Worm (Caenorhabditis elegans) whole organism, mixed stage, embryonic: ENCODE data around the gene C39B10.5.

Experiments used
- M03D4.4 ChIP-seq: sonication (generic microtip); optimal IDR thresholded peaks from 2 replicates; lab custom pipeline; 2017; ENCODE audit warnings: mild to moderate bottlenecking, missing genetic modification characterization, missing compliant biosample characterization
- bed-3 ChIP-seq: fragments of 200-800 bp; sonication (Bioruptor generic); optimal IDR thresholded peaks from 3 replicates; lab custom pipeline; 2018; ENCODE audit warnings: mild to moderate bottlenecking, missing genetic modification characterization, moderate library complexity, missing compliant biosample characterization
- blmp-1 ChIP-seq: fragments of 150-350 bp; optimal IDR thresholded peaks from 2 replicates; lab custom pipeline; 2014; ENCODE audit warnings: missing biosample characterization, missing genetic modification characterization
- ceh-39 ChIP-seq: fragments of 150-350 bp; optimal IDR thresholded peaks from 2 replicates; lab custom pipeline; 2014; ENCODE audit warnings: missing biosample characterization, missing genetic modification characterization
- ceh-43 ChIP-seq: fragments of 200-800 bp; sonication (Bioruptor generic); optimal IDR thresholded peaks from 2 replicates; lab custom pipeline; 2018; ENCODE audit warnings: mild to moderate bottlenecking, missing genetic modification characterization, moderate library complexity, missing compliant biosample characterization
- ceh-83 ChIP-seq: fragments of 200-800 bp; sonication (Bioruptor generic); optimal IDR thresholded peaks from 2 replicates; lab custom pipeline; 2018; ENCODE audit warnings: mild to moderate bottlenecking, missing genetic modification characterization, missing compliant biosample characterization
- ces-1 ChIP-seq: fragments of 150-350 bp; optimal IDR thresholded peaks from 2 replicates; lab custom pipeline; 2014; ENCODE audit warnings: missing biosample characterization, missing genetic modification reagents, missing genetic modification characterization
- cnd-1 ChIP-seq: fragments of 200-800 bp; sonication (Bioruptor generic); optimal IDR thresholded peaks from 2 replicates; lab custom pipeline; 2018; ENCODE audit warnings: mild to moderate bottlenecking, missing genetic modification characterization, missing compliant biosample characterization
- elt-1 ChIP-seq: sonication (generic microtip); optimal IDR thresholded peaks from 2 replicates; lab custom pipeline; 2017; ENCODE audit warnings: missing genetic modification characterization, mild to moderate bottlenecking, missing compliant biosample characterization, antibody characterized with exemption, moderate library complexity, borderline replicate concordance; ENCODE audit not compliant: insufficient read depth
- elt-3 ChIP-seq: fragments of 150-350 bp; optimal IDR thresholded peaks from 2 replicates; lab custom pipeline; 2014; ENCODE audit warnings: missing biosample characterization, missing genetic modification characterization
- flh-1 ChIP-seq: fragments of 200-800 bp; sonication (Bioruptor generic); optimal IDR thresholded peaks from 2 replicates; lab custom pipeline; 2018; ENCODE audit warnings: mild to moderate bottlenecking, missing genetic modification characterization, moderate library complexity, missing compliant biosample characterization
- ham-2 ChIP-seq: fragments of 200-800 bp; sonication (Bioruptor generic); optimal IDR thresholded peaks from 2 replicates; lab custom pipeline; 2018; ENCODE audit warnings: mild to moderate bottlenecking, missing genetic modification characterization, missing compliant biosample characterization
- hlh-1 ChIP-seq: fragments of 150-350 bp; optimal IDR thresholded peaks from 2 replicates; lab custom pipeline; 2014; ENCODE audit warnings: missing biosample characterization, missing genetic modification reagents, missing genetic modification characterization
- lin-13 ChIP-seq: fragments of 150-350 bp; optimal IDR thresholded peaks from 2 replicates; lab custom pipeline; 2014; ENCODE audit warnings: missing biosample characterization, missing genetic modification characterization
- lin-32 ChIP-seq: fragments of 200-800 bp; sonication (Bioruptor generic); optimal IDR thresholded peaks from 2 replicates; lab custom pipeline; 2018; ENCODE audit warnings: mild to moderate bottlenecking, missing genetic modification characterization, missing compliant biosample characterization
- lsy-2 ChIP-seq: fragments of 150-350 bp; optimal IDR thresholded peaks from 2 replicates; lab custom pipeline; 2014; ENCODE audit warnings: missing biosample characterization, missing genetic modification characterization
- mab-5 ChIP-seq: fragments of 150-350 bp; optimal IDR thresholded peaks from 2 replicates; lab custom pipeline; 2014; ENCODE audit warnings: missing biosample characterization, missing genetic modification characterization
- mep-1 ChIP-seq: fragments of 150-350 bp; optimal IDR thresholded peaks from 2 replicates; lab custom pipeline; 2017; ENCODE audit warnings: missing biosample characterization, missing genetic modification reagents, missing genetic modification characterization, inconsistent platforms
- mls-2 ChIP-seq: sonication (generic microtip); optimal IDR thresholded peaks from 2 replicates; lab custom pipeline; 2016; ENCODE audit warnings: mild to moderate bottlenecking, missing genetic modification characterization, moderate library complexity, missing compliant biosample characterization
- nhr-12 ChIP-seq: fragments of 150-350 bp; optimal IDR thresholded peaks from 2 replicates; lab custom pipeline; 2014; ENCODE audit warnings: missing biosample characterization, missing genetic modification characterization
- nhr-2 ChIP-seq: fragments of 150-350 bp; optimal IDR thresholded peaks from 2 replicates; lab custom pipeline; 2014; ENCODE audit warnings: missing biosample characterization, missing genetic modification characterization
- nhr-237 ChIP-seq: fragments of 150-350 bp; optimal IDR thresholded peaks from 2 replicates; lab custom pipeline; 2014; ENCODE audit warnings: missing biosample characterization, missing genetic modification characterization
- nhr-76 ChIP-seq: sonication (generic microtip); optimal IDR thresholded peaks from 2 replicates; lab custom pipeline; 2017; ENCODE audit warnings: missing biosample characterization, missing genetic modification characterization
- pha-4 ChIP-seq: fragments of 150-350 bp; optimal IDR thresholded peaks from 2 replicates; lab custom pipeline; 2018; ENCODE audit warnings: missing biosample characterization, missing genetic modification reagents, missing genetic modification characterization
- sem-2 ChIP-seq: fragments of 200-800 bp; sonication (Bioruptor generic); optimal IDR thresholded peaks from 2 replicates; lab custom pipeline; 2018; ENCODE audit warnings: mild to moderate bottlenecking, missing genetic modification characterization, missing compliant biosample characterization
- snpc-4 ChIP-seq: fragments of 150-350 bp; optimal IDR thresholded peaks from 2 replicates; lab custom pipeline; 2014; ENCODE audit warnings: missing biosample characterization, missing genetic modification characterization
- sptf-1 ChIP-seq: sonication (generic microtip); optimal IDR thresholded peaks from 2 replicates; lab custom pipeline; 2017; ENCODE audit warnings: mild to moderate bottlenecking, missing genetic modification characterization, moderate library complexity, missing compliant biosample characterization
- tbx-8 ChIP-seq: fragments of 200-800 bp; sonication (Bioruptor generic); optimal IDR thresholded peaks from 2 replicates; lab custom pipeline; 2018; ENCODE audit warnings: mild to moderate bottlenecking, missing genetic modification characterization, moderate library complexity, missing compliant biosample characterization
- unc-62 ChIP-seq: fragments of 150-350 bp; optimal IDR thresholded peaks from 2 replicates; lab custom pipeline; 2014; ENCODE audit warnings: missing biosample characterization, missing genetic modification reagents, missing genetic modification characterization
- zip-8 ChIP-seq: fragments of 150-350 bp; optimal IDR thresholded peaks from 2 replicates; lab custom pipeline; 2014; ENCODE audit warnings: missing biosample characterization, missing genetic modification characterization
- ztf-11 ChIP-seq: fragments of 150-350 bp; optimal IDR thresholded peaks from 2 replicates; lab custom pipeline; 2014; ENCODE audit warnings: missing biosample characterization, missing genetic modification characterization

C39B10.5 gene

DNA sequence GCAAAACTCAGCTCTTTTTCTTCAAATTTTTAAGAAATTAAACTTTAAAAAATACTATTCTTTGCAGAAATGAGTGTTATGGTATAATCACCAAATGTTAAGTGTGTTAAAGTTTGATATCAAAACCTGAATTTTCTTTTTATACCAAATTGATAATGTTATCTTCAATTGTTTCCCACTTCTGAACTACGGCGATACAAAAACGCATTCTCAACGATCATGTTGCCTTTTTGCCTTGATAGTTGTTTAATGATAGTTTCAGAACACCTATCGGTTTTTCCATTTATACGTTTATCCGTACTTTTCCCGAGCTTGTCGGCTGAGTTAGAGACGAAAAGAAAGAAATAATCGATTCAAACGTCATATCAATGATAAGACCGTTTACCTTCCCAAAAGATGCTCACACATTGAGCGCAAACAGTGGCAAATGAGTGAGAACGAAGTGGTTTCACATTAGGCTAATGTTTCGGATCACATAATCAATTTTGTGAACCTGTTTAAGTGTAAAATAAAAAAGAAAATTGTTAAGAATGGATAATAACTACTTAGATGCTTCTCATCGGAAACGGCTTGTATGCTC, 27.9 kb downstream of the C39B10.5 start, which contains the start of gene elt-4:
elt-4 (plus strand) TSS at position 530 of the 580 bp plus-strand sequence.
- TF ChIP-seq sem-2 (GFP tag; lab: Kevin White, UChicago) (no peak), ceh-39 (tag; lab: Kevin White, UChicago) (no peak), flh-1 (GFP tag; lab: Kevin White, UChicago) (no peak), cnd-1 (tag; lab: Kevin White, UChicago) (no peak), ztf-11 (no peak), M03D4.4 (tag; lab: Kevin White, UChicago) (no peak), mab-5 (tag; lab: Kevin White, UChicago) (no peak), lin-13 (no peak), blmp-1 (tag; lab: Kevin White, UChicago) (no peak), tbx-8 (no peak), ceh-43 (GFP tag; lab: Kevin White, UChicago) (no peak)

ce11 chrX:10476573-10476972, 29.4 kb downstream of the C39B10.5 start, which contains the start of gene C39B10.7:
Gene C39B10.7 (plus strand): TSS chrX:10476873.
- TF ChIP-seq tbx-8, result no peak
- TF ChIP-seq zip-8, result no peak
- no peak for TF ChIP-seq lin-32
- no peak for TF ChIP-seq ham-2 (GFP tag; lab: Kevin White, UChicago)
- no peak for TF ChIP-seq M03D4.4 (tag; lab: Kevin White, UChicago)
- no peak for TF ChIP-seq ces-1 (GFP tag; lab: Kevin White, UChicago)
- TF ChIP-seq nhr-12 (tag; lab: Kevin White, UChicago), result no peak
- no peak for TF ChIP-seq flh-1 (GFP tag; lab: Kevin White, UChicago)
- TF ChIP-seq snpc-4 (tag; lab: Kevin White, UChicago), result no peak
- TF ChIP-seq ceh-83, result no peak

DNA sequence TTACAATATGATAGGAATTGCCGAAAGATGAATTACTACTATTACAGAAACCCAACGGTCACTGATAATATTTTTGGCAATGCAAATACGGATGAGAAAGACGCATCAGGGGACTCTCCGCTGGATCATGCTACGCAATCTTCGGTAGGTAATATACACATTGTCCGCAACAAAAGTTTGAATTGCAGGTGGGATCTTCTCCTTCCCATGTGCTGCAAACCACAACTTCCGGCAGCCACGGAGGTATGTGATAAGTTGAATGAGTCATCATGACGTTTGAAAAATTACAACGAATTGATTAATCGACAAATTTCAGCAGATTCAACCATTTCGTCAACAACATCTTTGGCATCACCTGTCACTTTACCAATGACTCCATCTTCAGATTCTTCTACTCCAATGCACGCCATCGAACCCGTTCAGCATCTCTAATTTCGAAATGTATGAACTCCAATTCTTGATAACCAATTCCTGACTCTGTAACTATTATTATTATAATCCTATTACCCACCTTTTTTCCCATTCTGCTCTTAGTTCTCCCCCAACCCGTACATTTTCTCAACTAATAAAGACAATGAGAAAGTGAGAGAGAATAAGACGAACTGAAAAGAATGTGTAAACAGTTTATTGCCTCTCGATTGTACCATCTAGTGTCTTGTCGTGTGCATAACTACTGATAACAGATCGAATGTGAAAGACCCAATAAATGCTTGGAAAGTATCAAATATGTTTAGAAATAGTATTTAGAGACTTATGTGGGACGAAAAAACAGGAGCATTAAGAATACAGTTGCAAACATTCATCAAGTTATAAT, 30.2 kb downstream of the C39B10.5 start:
- TF ChIP-seq lsy-2 (no peak), elt-3 (tag; lab: Kevin White, UChicago) (no peak), ceh-43 (GFP tag; lab: Kevin White, UChicago) (no peak), bed-3 (no peak)

DNA sequence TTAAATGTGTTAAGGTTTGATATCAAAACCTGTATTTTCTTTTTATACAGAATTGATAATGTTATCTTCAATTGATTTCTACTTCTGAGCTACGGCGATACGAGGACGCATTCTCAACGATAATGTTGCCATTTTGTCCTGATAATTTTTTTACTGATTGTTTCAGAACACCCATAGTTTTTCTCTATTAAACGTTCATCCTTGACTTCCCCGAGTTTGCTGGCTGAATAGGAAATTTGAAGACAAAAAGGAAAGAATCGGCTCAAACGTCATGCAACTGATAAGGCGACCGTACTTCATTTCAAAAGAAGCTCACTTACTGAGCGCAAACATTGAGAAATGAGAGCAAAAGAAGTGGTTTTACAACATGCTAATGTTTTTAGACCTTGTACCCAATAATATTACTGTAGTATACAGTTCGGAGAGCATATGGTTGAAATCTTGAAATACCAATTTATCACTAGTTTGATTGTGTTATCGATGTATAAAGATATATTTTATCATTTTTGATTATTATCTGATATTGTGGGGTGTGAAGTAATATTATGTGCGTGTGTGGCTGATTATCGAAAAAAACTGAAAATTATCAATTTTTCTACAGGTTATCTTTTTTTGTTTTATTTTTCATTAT, 32.1 kb downstream of the C39B10.5 start:
- no peak for TF ChIP-seq zip-8
- no peak for TF ChIP-seq nhr-76 (tag; lab: Kevin White, UChicago)
- TF ChIP-seq elt-3 (tag; lab: Kevin White, UChicago), result no peak
- TF ChIP-seq elt-1 (tag; lab: Kevin White, UChicago), result no peak
- TF ChIP-seq lin-32, result no peak
- TF ChIP-seq ceh-39 (tag; lab: Kevin White, UChicago), result no peak
- no peak for TF ChIP-seq M03D4.4 (tag; lab: Kevin White, UChicago)
- TF ChIP-seq bed-3, result no peak
- TF ChIP-seq sptf-1 (tag; lab: Kevin White, UChicago), result no peak
- no peak for TF ChIP-seq mls-2 (tag; lab: Kevin White, UChicago)
- no peak for TF ChIP-seq blmp-1 (tag; lab: Kevin White, UChicago)
- no peak for TF ChIP-seq nhr-237 (tag; lab: Kevin White, UChicago)
- no peak for TF ChIP-seq ceh-83
- TF ChIP-seq, all 35 proteins: peak for 0

DNA sequence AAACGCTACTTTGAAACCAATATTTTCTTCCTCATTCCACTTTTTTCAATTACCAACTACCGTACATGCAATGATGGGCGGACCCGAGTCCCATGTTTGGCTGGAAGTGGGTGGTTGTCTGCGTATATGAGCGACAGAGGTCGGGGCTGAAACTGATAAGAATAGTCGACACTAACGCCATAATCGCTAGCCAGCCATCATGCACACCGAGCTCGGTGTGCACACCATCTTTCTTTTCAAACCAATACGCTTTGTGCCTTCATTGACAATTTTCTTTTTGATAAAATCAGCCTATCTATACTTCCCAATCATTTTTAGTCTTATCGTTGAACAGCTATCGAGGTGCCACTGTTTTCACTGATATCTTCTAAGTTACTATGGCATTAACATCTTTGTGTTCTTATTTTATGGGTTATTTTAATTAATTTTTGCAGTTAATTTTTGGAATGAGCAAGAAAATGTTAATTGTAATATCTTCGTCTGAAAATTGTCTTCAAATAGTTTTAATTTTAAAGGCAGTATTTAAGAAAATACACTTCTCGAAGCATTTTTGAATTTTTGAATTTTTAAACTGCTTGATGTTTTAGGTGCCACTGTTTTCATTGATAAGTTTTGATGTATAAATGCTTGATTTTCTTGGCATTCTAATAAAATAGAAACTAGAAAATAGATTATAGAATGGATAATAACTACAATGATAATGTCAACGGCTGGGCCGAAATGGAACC, 33.6 kb downstream of the C39B10.5 start, which contains the start of gene elt-2:
elt-2 (plus strand) TSS at position 678 of the 728 bp plus-strand sequence.
- TF ChIP-seq bed-3 (no peak), blmp-1 (tag; lab: Kevin White, UChicago) (no peak), hlh-1 (tag; lab: Kevin White, UChicago) (no peak), nhr-76 (tag; lab: Kevin White, UChicago) (no peak), nhr-2 (tag; lab: Kevin White, UChicago) (no peak), flh-1 (GFP tag; lab: Kevin White, UChicago) (no peak), mep-1 (tag; lab: Kevin White, UChicago) (no peak), ceh-43 (GFP tag; lab: Kevin White, UChicago) (no peak), pha-4 (tag; lab: Kevin White, UChicago) (no peak), lsy-2 (no peak), unc-62 (GFP tag; lab: Kevin White, UChicago) (no peak), ztf-11 (no peak), lin-32 (no peak), ceh-83 (no peak), sptf-1 (tag; lab: Kevin White, UChicago) (no peak), mab-5 (tag; lab: Kevin White, UChicago) (no peak)
